Worm (Caenorhabditis elegans) whole organism, young adult: Measurements from ENCODE around the gene sra-11.

Source experiments
- C06A6.2 ChIP-seq: fragments of 200-800 bp; sonication (Bioruptor generic); conservative IDR thresholded peaks from 2 replicates; pipeline ENCODE4 v1.3.6; 2022; ENCODE audit warnings: missing genetic modification characterization, missing compliant biosample characterization
- C17E4.6 ChIP-seq: fragments of 200-800 bp; sonication (Bioruptor generic); IDR thresholded peaks from 2 replicates; pipeline ENCODE4 v1.3.6; 2022; ENCODE audit warnings: missing genetic modification reagents, missing genetic modification characterization, missing compliant biosample characterization
- F10E7.11 ChIP-seq: sonication (generic microtip); optimal IDR thresholded peaks from 2 replicates; lab custom pipeline; 2017; ENCODE audit warnings: mild to moderate bottlenecking, missing genetic modification characterization, moderate library complexity, missing compliant biosample characterization
- F22D6.2 ChIP-seq: sonication (generic microtip); optimal IDR thresholded peaks from 2 replicates; lab custom pipeline; 2016; ENCODE audit warnings: mild to moderate bottlenecking, missing genetic modification characterization, missing compliant biosample characterization
- F52B5.7 ChIP-seq: sonication (generic microtip); optimal IDR thresholded peaks from 2 replicates; lab custom pipeline; 2016; ENCODE audit warnings: mild to moderate bottlenecking, missing genetic modification characterization, missing compliant biosample characterization
- F57C9.4 ChIP-seq: sonication (generic microtip); optimal IDR thresholded peaks from 2 replicates; lab custom pipeline; 2017; ENCODE audit warnings: mild to moderate bottlenecking, missing genetic modification characterization, missing compliant biosample characterization
- Y53F4B.3 ChIP-seq: fragments of 200-800 bp; sonication (Bioruptor generic); IDR thresholded peaks from 2 replicates; pipeline ENCODE4 v1.3.6; 2022; ENCODE audit warnings: missing genetic modification reagents, missing genetic modification characterization, missing compliant biosample characterization
- Y67H2A.10 ChIP-seq: fragments of 200-800 bp; sonication (Bioruptor generic); conservative IDR thresholded peaks from 2 replicates; pipeline ENCODE4 v1.3.6; 2022; ENCODE audit warnings: missing genetic modification reagents, missing genetic modification characterization, missing compliant biosample characterization
- Y95B8A.8 ChIP-seq: fragments of 200-800 bp; sonication (Bioruptor generic); IDR thresholded peaks from 2 replicates; pipeline ENCODE4 v1.3.6; 2022; ENCODE audit warnings: missing genetic modification reagents, missing genetic modification characterization, missing compliant biosample characterization
- aptf-3 ChIP-seq: fragments of 200-800 bp; sonication (Bioruptor generic); IDR thresholded peaks from 2 replicates; pipeline ENCODE4 v1.3.6; 2022; ENCODE audit warnings: missing genetic modification characterization, missing compliant biosample characterization
- atf-7 ChIP-seq: sonication (generic microtip); optimal IDR thresholded peaks from 2 replicates; lab custom pipeline; 2017; ENCODE audit warnings: mild to moderate bottlenecking, missing genetic modification characterization, missing compliant biosample characterization
- ccch-3 ChIP-seq: fragments of 200-800 bp; sonication (Bioruptor generic); optimal IDR thresholded peaks from 2 replicates; lab custom pipeline; 2018; ENCODE audit warnings: mild to moderate bottlenecking, missing genetic modification characterization, missing compliant biosample characterization
- cebp-1 ChIP-seq, 2 experiments: fragments of 200-800 bp in 1 of 2; sonication (Bioruptor generic) in 1 of 2; sonication (generic microtip) in 1 of 2; IDR thresholded peaks in 1 of 2; optimal IDR thresholded peaks in 1 of 2; 2 replicates each; pipeline versions ENCODE4 v1.3.6 to Lab custom; 2017 to 2022; ENCODE audit warnings: missing compliant biosample characterization in 2 of 2, missing genetic modification characterization in 2 of 2, mild to moderate bottlenecking in 1 of 2, missing genetic modification reagents in 1 of 2, moderate library complexity in 1 of 2
- cebp-2 ChIP-seq: fragments of 200-800 bp; sonication (Bioruptor generic); IDR thresholded peaks from 2 replicates; pipeline ENCODE4 v1.3.6; 2022; ENCODE audit warnings: missing genetic modification characterization, missing compliant biosample characterization
- ceh-40 ChIP-seq: fragments of 200-800 bp; sonication (Bioruptor generic); IDR thresholded peaks from 2 replicates; pipeline ENCODE4 v1.3.6; 2022; ENCODE audit warnings: missing genetic modification characterization, missing compliant biosample characterization
- egl-44 ChIP-seq: fragments of 200-800 bp; sonication (Bioruptor generic); IDR thresholded peaks from 2 replicates; pipeline ENCODE4 v1.3.6; 2022; ENCODE audit warnings: missing genetic modification reagents, missing genetic modification characterization, missing compliant biosample characterization
- egrh-3 ChIP-seq: fragments of 200-800 bp; sonication (Bioruptor generic); IDR thresholded peaks from 2 replicates; pipeline ENCODE4 v1.3.6; 2022; ENCODE audit warnings: missing genetic modification reagents, missing genetic modification characterization, missing compliant biosample characterization
- ekl-4 ChIP-seq: fragments of 200-800 bp; sonication (Bioruptor generic); IDR thresholded peaks from 2 replicates; pipeline ENCODE4 v1.3.6; 2022; ENCODE audit warnings: missing genetic modification reagents, missing genetic modification characterization, missing compliant biosample characterization
- hlh-12 ChIP-seq: sonication (generic microtip); optimal IDR thresholded peaks from 2 replicates; lab custom pipeline; 2016; ENCODE audit warnings: missing genetic modification characterization, missing compliant biosample characterization
- hmg-1.2 ChIP-seq: fragments of 200-800 bp; sonication (Bioruptor generic); IDR thresholded peaks from 2 replicates; pipeline ENCODE4 v1.3.6; 2022; ENCODE audit warnings: missing genetic modification reagents, missing genetic modification characterization, missing compliant biosample characterization
- hrde-1 ChIP-seq: sonication (generic microtip); optimal IDR thresholded peaks from 2 replicates; lab custom pipeline; 2016; ENCODE audit warnings: missing genetic modification characterization, mild to moderate bottlenecking, missing compliant biosample characterization, moderate library complexity, missing genotype, missing genetic modification reagents, borderline replicate concordance
- let-526 ChIP-seq: fragments of 200-800 bp; sonication (Bioruptor generic); IDR thresholded peaks from 2 replicates; pipeline ENCODE4 v1.3.6; 2022; ENCODE audit warnings: missing genetic modification reagents, missing genetic modification characterization, missing compliant biosample characterization
- let-607 ChIP-seq, 2 experiments: fragments of 200-800 bp in 1 of 2; sonication (Bioruptor generic) in 1 of 2; sonication (generic microtip) in 1 of 2; optimal IDR thresholded peaks; 2 replicates each; lab custom pipeline; 2016 to 2018; ENCODE audit warnings: mild to moderate bottlenecking in 2 of 2, missing compliant biosample characterization in 2 of 2, missing genetic modification characterization in 2 of 2, moderate library complexity in 2 of 2, missing genotype in 1 of 2
- lin-40 ChIP-seq: sonication (generic microtip); optimal IDR thresholded peaks from 2 replicates; lab custom pipeline; 2016; ENCODE audit warnings: missing genetic modification characterization, mild to moderate bottlenecking, missing compliant biosample characterization, missing genotype, missing genetic modification reagents
- lsy-27 ChIP-seq: sonication (generic microtip); optimal IDR thresholded peaks from 2 replicates; lab custom pipeline; 2017; ENCODE audit warnings: missing genetic modification characterization, mild to moderate bottlenecking, missing compliant biosample characterization, antibody characterized with exemption, missing genotype, borderline replicate concordance; ENCODE audit not compliant: insufficient read depth
- mes-4 ChIP-seq: sonication (generic microtip); optimal IDR thresholded peaks from 2 replicates; lab custom pipeline; 2016; ENCODE audit warnings: missing genotype, missing genetic modification characterization, missing compliant biosample characterization
- nfya-2 ChIP-seq: fragments of 200-800 bp; sonication (Bioruptor generic); IDR thresholded peaks from 2 replicates; pipeline ENCODE4 v1.3.6; 2022; ENCODE audit warnings: missing genetic modification reagents, missing genetic modification characterization, missing compliant biosample characterization
- nfyb-1 ChIP-seq: fragments of 200-800 bp; sonication (Bioruptor generic); IDR thresholded peaks from 2 replicates; pipeline ENCODE4 v1.3.6; 2022; ENCODE audit warnings: missing genetic modification reagents, missing genetic modification characterization, missing compliant biosample characterization
- nhr-120 ChIP-seq: fragments of 200-800 bp; sonication (Bioruptor generic); IDR thresholded peaks from 2 replicates; pipeline ENCODE4 v1.3.6; 2022; ENCODE audit warnings: missing genetic modification characterization, missing compliant biosample characterization
- nhr-179 ChIP-seq: sonication (generic microtip); optimal IDR thresholded peaks from 2 replicates; lab custom pipeline; 2016; ENCODE audit warnings: mild to moderate bottlenecking, missing genetic modification characterization, missing compliant biosample characterization
- rcor-1 ChIP-seq: fragments of 200-800 bp; sonication (Bioruptor generic); IDR thresholded peaks from 2 replicates; pipeline ENCODE4 v1.3.6; 2022; ENCODE audit warnings: missing genetic modification reagents, missing genetic modification characterization, missing compliant biosample characterization
- rec-8 ChIP-seq, 2 experiments: sonication (generic microtip); optimal IDR thresholded peaks; 2 replicates each; lab custom pipeline; 2016; ENCODE audit warnings: mild to moderate bottlenecking in 2 of 2, missing genetic modification characterization in 2 of 2, missing genetic modification reagents in 2 of 2, missing genotype in 2 of 2, missing biosample characterization in 1 of 2, missing compliant biosample characterization in 1 of 2, moderate library complexity in 1 of 2
- snpc-1.1 ChIP-seq: sonication (generic microtip); optimal IDR thresholded peaks from 2 replicates; lab custom pipeline; 2017; ENCODE audit warnings: missing genetic modification characterization, mild to moderate bottlenecking, missing compliant biosample characterization, antibody characterized with exemption, moderate library complexity, missing genotype, missing genetic modification reagents; ENCODE audit not compliant: insufficient read depth
- snpc-3.4 ChIP-seq: sonication (generic microtip); optimal IDR thresholded peaks from 2 replicates; lab custom pipeline; 2017; ENCODE audit warnings: missing genetic modification characterization, mild to moderate bottlenecking, missing compliant biosample characterization, antibody characterized with exemption, moderate library complexity, missing genotype, missing genetic modification reagents
- snpc-4 ChIP-seq, 5 experiments: fragments of 150-350 bp in 1 of 5; sonication (generic microtip) in 4 of 5; optimal IDR thresholded peaks; 2 replicates each; lab custom pipeline; 2014 to 2018; ENCODE audit warnings: missing genetic modification characterization in 5 of 5, missing biosample characterization in 3 of 5, antibody characterized with exemption in 2 of 5, mild to moderate bottlenecking in 2 of 5, missing compliant biosample characterization in 2 of 5, missing genotype in 2 of 5, moderate library complexity in 2 of 5, missing genetic modification reagents in 1 of 5
- tbp1 ChIP-seq: fragments of 200-800 bp; sonication (Bioruptor generic); optimal IDR thresholded peaks from 2 replicates; lab custom pipeline; 2018; ENCODE audit warnings: mild to moderate bottlenecking, missing genetic modification characterization, missing compliant biosample characterization
- tbx-9 ChIP-seq: sonication (generic microtip); optimal IDR thresholded peaks from 2 replicates; lab custom pipeline; 2016; ENCODE audit warnings: borderline replicate concordance, missing genetic modification characterization, inconsistent platforms, missing compliant biosample characterization
- tlf-1 ChIP-seq: fragments of 200-800 bp; sonication (Bioruptor generic); optimal IDR thresholded peaks from 2 replicates; lab custom pipeline; 2018; ENCODE audit warnings: mild to moderate bottlenecking, missing genetic modification characterization, missing compliant biosample characterization
- xnd-1 ChIP-seq: sonication (generic microtip); optimal IDR thresholded peaks from 2 replicates; lab custom pipeline; 2016; ENCODE audit warnings: missing genotype, missing genetic modification reagents, missing genetic modification characterization, missing compliant biosample characterization
- zfh-2 ChIP-seq: fragments of 200-800 bp; sonication (Bioruptor generic); conservative IDR thresholded peaks from 2 replicates; pipeline ENCODE4 v1.3.6; 2022; ENCODE audit warnings: missing genetic modification reagents, missing genetic modification characterization, missing compliant biosample characterization
- ztf-18 ChIP-seq: sonication (generic microtip); optimal IDR thresholded peaks from 2 replicates; lab custom pipeline; 2016; ENCODE audit warnings: missing genotype, mild to moderate bottlenecking, missing genetic modification characterization, missing compliant biosample characterization

sra-11 gene

DNA sequence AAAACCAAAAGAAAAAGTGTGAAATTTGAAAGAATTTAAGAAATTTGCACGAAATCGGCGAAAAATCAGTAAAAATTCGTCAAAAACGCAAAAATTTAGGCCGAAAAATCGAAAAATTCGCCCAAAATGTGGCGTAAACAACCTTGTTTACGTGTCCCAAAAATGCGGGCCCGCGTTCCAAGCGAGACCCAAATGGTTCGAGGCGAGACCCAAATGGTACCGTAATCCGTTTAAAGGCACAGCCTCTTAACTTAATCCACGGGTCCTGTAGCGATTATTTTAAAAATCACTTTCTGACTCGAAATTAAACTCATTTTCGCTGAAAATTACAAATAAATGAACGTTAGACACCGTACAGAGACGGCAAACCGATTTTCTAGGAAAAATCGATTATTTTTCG is 25.2 kb upstream of the sra-11 start (continued):
- TF ChIP-seq hrde-1 (tag; lab: Kevin White, UChicago): no peak
- TF ChIP-seq rcor-1: peak; percentile 71
- peak; percentile 54 for TF ChIP-seq snpc-3.4 (tag; lab: Kevin White, UChicago)
- peak; percentile 41 for TF ChIP-seq tbp1
- TF ChIP-seq nhr-179 (tag; lab: Kevin White, UChicago): no peak
- TF ChIP-seq lin-40 (tag; lab: Kevin White, UChicago): no peak
- TF ChIP-seq F57C9.4 (tag; lab: Kevin White, UChicago): no peak
- no peak for TF ChIP-seq F10E7.11 (tag; lab: Kevin White, UChicago)
- TF ChIP-seq C17E4.6: 0 out of 2 replicates have a peak, but pooled peaks have one; percentile 20
- peak; percentile 58; the same call in 1 of the 2 replicates for TF ChIP-seq nfyb-1 (GFP tag; lab: Robert Waterston, UW)
- no peak for TF ChIP-seq aptf-3
- TF ChIP-seq snpc-4 (GFP tag; optimal IDR thresholded peaks at IDR 0.05; lab: Kevin White, UChicago): no peak
- peak in 1 of 4 experiments; percentile 44 for TF ChIP-seq snpc-4 (tag; optimal IDR thresholded peaks at IDR 0.05; lab: Kevin White, UChicago)
- TF ChIP-seq, all 124 proteins: peak for 31

DNA sequence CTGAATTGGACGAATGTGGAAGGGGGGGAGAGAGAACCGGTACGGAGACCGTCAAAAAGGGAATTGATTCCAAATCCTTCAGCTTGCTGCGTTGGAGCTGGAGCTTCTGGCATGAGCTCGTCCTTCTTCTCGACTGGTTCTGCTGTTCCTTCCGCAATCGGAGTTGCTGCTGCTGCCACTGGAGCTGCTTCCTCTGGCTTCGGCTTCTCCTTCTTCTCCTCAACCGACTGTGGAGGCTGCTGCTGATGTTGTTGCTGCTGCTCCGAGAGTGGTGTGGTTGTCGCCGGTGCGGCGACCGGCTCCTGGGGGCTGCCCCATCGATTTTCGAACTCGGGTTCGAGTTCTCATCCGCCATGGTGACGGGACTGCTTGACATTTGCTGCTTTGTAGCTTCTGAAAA is 24.7 kb upstream of the sra-11 start, which contains the start of gene R03D7.2:
R03D7.2 (minus strand) TSS at position 399 of the 400 bp plus-strand sequence.
- 0 out of 2 replicates have a peak, but pooled peaks have one; percentile 1 for TF ChIP-seq Y53F4B.3
- TF ChIP-seq egrh-3 (GFP tag; lab: Robert Waterston, UW): peak; percentile 95
- TF ChIP-seq tlf-1: no peak
- no peak for TF ChIP-seq ekl-4 (GFP tag; lab: Robert Waterston, UW)
- TF ChIP-seq let-607 (tag; optimal IDR thresholded peaks at IDR 0.05; lab: Kevin White, UChicago): no peak
- no peak for TF ChIP-seq nfyb-1 (GFP tag; lab: Robert Waterston, UW)
- no peak for TF ChIP-seq mes-4 (tag; lab: Kevin White, UChicago)
- no peak for TF ChIP-seq nfya-2
- 0 out of 2 replicates have a peak, but pooled peaks have one; percentile 48 for TF ChIP-seq cebp-2
- TF ChIP-seq Y95B8A.8 (GFP tag; lab: Robert Waterston, UW): 0 out of 2 replicates have a peak, but pooled peaks have one; percentile 3
- TF ChIP-seq zfh-2 (GFP tag; lab: Robert Waterston, UW): peak; percentile 92
- TF ChIP-seq hmg-1.2 (GFP tag; lab: Robert Waterston, UW): 0 out of 2 replicates have a peak, but pooled peaks have one; percentile 3
- TF ChIP-seq F52B5.7 (tag; lab: Kevin White, UChicago): no peak
- TF ChIP-seq Y67H2A.10 (GFP tag; lab: Robert Waterston, UW): no peak
- TF ChIP-seq C06A6.2 (GFP tag; lab: Robert Waterston, UW): no peak
- TF ChIP-seq atf-7: no peak
- TF ChIP-seq, all 124 proteins: peak for 6

DNA sequence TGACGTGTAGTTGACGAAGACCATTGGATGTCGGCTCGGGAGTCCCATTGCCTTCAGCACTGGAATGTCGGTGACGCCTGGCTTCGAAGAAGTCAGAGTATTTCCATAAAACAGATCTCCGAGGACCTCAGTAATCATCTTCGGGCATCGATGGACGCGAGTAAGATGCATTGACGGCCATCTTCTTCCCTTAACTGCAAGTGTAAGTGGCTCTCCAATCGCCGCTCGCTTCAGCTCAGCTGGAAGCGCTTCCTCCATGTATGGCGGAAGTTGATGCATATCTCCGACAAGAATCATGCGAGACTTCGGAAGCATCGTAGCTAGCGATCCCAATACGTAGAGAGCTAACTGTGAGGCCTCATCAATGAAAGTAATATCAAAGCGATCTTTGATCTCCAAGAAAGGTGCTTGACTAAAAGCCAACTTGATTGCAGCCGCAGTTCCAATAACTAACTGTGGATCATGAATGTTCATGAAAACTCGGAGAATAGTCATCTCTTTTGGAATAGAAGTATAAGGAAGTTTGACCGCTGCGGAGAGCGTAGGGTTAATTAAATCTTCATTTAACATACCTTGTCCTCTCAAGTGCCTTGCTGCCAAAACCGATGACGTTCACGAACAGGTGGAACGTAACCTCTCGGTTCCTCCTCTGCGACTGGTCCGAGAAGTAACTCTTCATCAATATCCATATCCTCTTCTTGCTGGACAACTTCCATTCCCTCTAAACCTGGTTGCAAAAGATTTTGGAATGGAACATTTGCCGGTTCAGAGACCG is 24.0 kb upstream of the sra-11 start:
- no peak for TF ChIP-seq egl-44 (GFP tag; lab: Robert Waterston, UW)
- TF ChIP-seq F22D6.2 (tag; lab: Kevin White, UChicago): no peak
- TF ChIP-seq rec-8 (tag; optimal IDR thresholded peaks at IDR 0.05; lab: Kevin White, UChicago): no peak
- no peak for TF ChIP-seq hlh-12 (tag; lab: Kevin White, UChicago)
- no peak for TF ChIP-seq ztf-18
- TF ChIP-seq xnd-1 (tag; lab: Kevin White, UChicago): peak; percentile 50
- no peak for TF ChIP-seq ccch-3
- TF ChIP-seq lsy-27: no peak
- 0 out of 2 replicates have a peak, but pooled peaks have one; percentile 3 for TF ChIP-seq hmg-1.2 (GFP tag; lab: Robert Waterston, UW)
- no peak for TF ChIP-seq cebp-2
- TF ChIP-seq nhr-120 (GFP tag; lab: Robert Waterston, UW): no peak
- TF ChIP-seq tlf-1: no peak
- no peak for TF ChIP-seq cebp-1 (GFP tag; IDR thresholded peaks at IDR 0.05; lab: Robert Waterston, UW)
- no peak for TF ChIP-seq cebp-1 (tag; optimal IDR thresholded peaks at IDR 0.05; lab: Kevin White, UChicago)
- no peak for TF ChIP-seq ceh-40 (GFP tag; lab: Robert Waterston, UW)
- no peak for TF ChIP-seq let-526 (GFP tag; lab: Robert Waterston, UW)
- TF ChIP-seq snpc-1.1 (tag; lab: Kevin White, UChicago): no peak
- TF ChIP-seq C06A6.2 (GFP tag; lab: Robert Waterston, UW): no peak
- no peak for TF ChIP-seq aptf-3
- no peak for TF ChIP-seq tbx-9 (tag; lab: Kevin White, UChicago)
